Worm (Caenorhabditis elegans): ENCODE data around the gene C01G5.9.

Gene C01G5.9

DNA sequence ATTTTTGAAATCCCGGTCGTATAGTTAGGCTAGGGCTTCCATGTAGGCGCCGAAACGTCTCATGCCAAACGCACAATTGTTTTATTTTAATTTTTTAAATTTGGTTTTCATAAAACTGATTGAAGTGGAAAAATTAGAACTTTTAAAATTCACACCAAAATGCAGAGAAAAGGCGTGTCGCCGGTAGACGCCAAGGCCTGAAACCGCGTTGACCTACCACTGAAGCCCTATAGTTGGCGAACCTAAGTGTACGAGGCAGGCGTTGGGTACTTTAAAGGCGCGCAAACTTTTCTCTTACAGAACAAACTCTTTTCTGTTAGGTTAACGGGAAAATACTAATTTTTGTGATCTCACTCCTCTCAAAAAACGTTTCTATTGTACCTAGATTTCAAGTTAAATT lies 26.4 kb upstream of the C01G5.9 start, which contains the start of gene Y73B6BL.44:
Y73B6BL.44 (plus strand) TSS at position 301 of the 400 bp plus-strand sequence.
- TF ChIP-seq ztf-7 (tag; optimal IDR thresholded peaks at IDR 0.05) = no peak
- TF ChIP-seq dmd-9 (GFP tag; IDR thresholded peaks at IDR 0.05) = no peak
- TF ChIP-seq Y105C5A.15 (GFP tag; IDR thresholded peaks at IDR 0.05) = no peak
- TF ChIP-seq madf-9 (GFP tag; conservative IDR thresholded peaks at IDR 0.05) = no peak
- TF ChIP-seq rbr-2 (tag; optimal IDR thresholded peaks at IDR 0.05) = no peak
- TF ChIP-seq F44E2.7 (GFP tag; IDR thresholded peaks at IDR 0.05) = no peak
- TF ChIP-seq ceh-32 (tag; optimal IDR thresholded peaks at IDR 0.05; ENCODE audit: poor library complexity) = no peak

DNA sequence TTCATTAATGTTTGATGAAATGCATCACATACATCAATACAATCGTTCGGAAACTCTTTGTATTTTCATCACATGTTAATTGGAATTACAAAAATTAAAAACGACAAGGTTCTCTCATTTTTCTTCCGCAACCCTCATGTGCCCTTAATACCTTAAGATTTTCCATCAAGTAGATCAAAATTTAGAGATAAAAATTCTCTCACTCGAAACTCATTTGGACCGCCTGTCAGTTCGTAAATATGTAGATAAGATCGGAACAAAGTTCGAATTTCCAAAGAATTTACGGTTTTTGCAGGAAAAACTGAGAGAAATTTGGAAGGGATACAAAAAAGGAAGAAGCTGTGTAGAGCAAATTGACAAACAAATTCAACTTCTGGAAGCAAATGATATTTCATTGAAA lies 23.6 kb upstream of the C01G5.9 start:
- no peak for TF ChIP-seq lin-39 (tag; optimal IDR thresholded peaks at IDR 0.05)

DNA sequence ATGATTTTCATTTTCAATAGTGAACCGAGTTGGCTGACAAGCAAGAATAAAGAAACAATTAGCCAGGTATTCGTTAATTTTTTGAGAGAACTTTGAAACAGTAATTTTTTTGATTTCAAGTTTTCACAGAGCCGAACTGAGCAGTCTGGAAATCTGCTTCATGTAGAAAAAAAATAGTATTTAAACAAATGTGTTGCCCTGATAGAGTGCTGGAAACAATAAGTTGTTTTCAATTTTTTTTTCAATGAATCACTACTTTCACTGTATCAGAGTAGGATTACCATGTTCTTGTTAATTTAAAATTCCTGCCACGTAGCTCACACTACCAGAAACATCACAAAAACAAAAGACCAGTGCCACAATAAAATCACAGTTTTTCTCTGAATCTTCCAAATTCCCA lies 19.3 kb upstream of the C01G5.9 start:
- TF ChIP-seq unc-62 (GFP tag; optimal IDR thresholded peaks at IDR 0.05 in 1 of 2) = peak in 1 of 2 experiments; percentile 96
- no peak for TF ChIP-seq unc-62 (tag; optimal IDR thresholded peaks at IDR 0.05)
- no peak for TF ChIP-seq Y105C5A.15 (GFP tag; IDR thresholded peaks at IDR 0.05)

DNA sequence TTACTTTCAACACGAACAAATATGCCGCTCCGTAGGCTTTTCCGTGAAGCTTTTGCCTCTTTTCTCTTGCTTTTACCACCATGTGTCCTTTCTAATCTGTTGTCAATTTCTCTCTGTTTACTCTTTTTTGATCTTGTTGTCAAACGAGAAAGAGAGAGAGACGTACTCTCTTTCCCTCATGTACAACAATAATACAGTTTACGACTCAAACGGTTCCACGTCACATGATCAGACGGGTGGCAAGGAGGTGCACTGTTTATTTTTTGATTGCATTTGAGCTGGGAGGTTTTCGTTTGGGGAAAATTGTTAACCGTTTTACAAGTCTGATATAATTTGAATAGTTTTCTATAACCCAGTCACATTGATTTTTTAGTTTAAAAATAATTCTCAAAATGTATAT lies 18.9 kb upstream of the C01G5.9 start:
- peak; percentile 13 for TF ChIP-seq mep-1 (tag; optimal IDR thresholded peaks at IDR 0.05)
- TF ChIP-seq hlh-30 (tag; optimal IDR thresholded peaks at IDR 0.05; ENCODE audit: insufficient read depth) = peak; percentile 30
- peak; percentile 29 for TF ChIP-seq nhr-28 (tag; optimal IDR thresholded peaks at IDR 0.05)
- TF ChIP-seq F37D6.2 (tag; optimal IDR thresholded peaks at IDR 0.05) = no peak
- no peak for TF ChIP-seq daf-16 (GFP tag; optimal IDR thresholded peaks at IDR 0.05)
- TF ChIP-seq daf-16 (tag; optimal IDR thresholded peaks at IDR 0.05) = peak; percentile 100
- no peak for TF ChIP-seq ztf-11 (tag; optimal IDR thresholded peaks at IDR 0.05)
- TF ChIP-seq pha-4 (GFP tag; IDR thresholded peaks at IDR 0.05) = no peak
- TF ChIP-seq pha-4 (tag; optimal IDR thresholded peaks at IDR 0.05) = peak; percentile 92
- TF ChIP-seq dve-1 (tag; optimal IDR thresholded peaks at IDR 0.05; ENCODE audit: insufficient read depth) = peak; percentile 91
- no peak for TF ChIP-seq gei-8 (GFP tag; optimal IDR thresholded peaks at IDR 0.05)
- peak in 1 of 2 experiments; percentile 6 for TF ChIP-seq lsy-2 (tag; optimal IDR thresholded peaks at IDR 0.05)

DNA sequence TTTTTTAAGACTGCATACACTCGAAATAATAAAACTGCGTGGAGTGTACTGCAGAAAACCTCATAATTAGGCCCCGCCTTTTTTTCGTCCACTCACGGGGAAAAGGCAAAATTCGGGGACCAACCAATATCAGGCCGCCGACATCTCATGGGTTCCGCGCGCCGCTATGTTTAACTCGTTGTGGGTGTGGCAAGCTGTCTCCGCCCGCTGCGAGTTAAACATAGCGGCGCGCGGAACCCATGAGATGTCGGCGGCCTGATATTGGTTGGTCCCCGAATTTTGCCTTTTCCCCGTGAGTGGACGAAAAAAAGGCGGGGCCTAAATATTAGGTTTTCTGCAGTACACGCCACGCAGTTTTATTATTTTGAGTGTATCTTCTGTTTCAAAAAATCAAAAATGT lies 18.4 kb upstream of the C01G5.9 start:
- peak; percentile 81 for TF ChIP-seq snpc-1.2 (GFP tag; IDR thresholded peaks at IDR 0.05)

DNA sequence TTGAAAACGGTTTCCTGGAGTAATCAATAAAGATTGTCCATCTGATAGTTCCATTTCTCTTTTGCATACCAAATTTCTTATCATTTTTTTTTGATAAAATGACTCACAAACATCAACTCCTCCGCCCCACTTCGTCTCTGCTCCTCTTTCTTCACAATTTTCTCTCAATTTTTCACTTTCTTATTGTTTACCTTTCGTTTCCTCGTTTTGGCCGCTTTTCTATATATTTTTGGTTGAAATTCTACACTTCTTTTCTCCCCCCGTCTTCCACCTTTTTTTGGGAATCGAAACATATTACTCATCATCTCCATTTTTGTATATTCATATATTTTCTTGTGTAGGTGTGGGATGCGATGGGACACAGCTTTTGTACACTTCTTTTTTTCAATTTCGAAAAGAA lies 17.0 kb upstream of the C01G5.9 start:
- TF ChIP-seq daf-16 (GFP tag; optimal IDR thresholded peaks at IDR 0.05) (no peak), daf-16 (tag; optimal IDR thresholded peaks at IDR 0.05) (peak; percentile 92), dve-1 (tag; optimal IDR thresholded peaks at IDR 0.05; ENCODE audit: insufficient read depth) (peak; percentile 74), nhr-28 (tag; optimal IDR thresholded peaks at IDR 0.05) (peak; percentile 16), hmg-1.1 (GFP tag; IDR thresholded peaks at IDR 0.05) (no peak), pqm-1 (tag; optimal IDR thresholded peaks at IDR 0.05) (peak; percentile 75)

DNA sequence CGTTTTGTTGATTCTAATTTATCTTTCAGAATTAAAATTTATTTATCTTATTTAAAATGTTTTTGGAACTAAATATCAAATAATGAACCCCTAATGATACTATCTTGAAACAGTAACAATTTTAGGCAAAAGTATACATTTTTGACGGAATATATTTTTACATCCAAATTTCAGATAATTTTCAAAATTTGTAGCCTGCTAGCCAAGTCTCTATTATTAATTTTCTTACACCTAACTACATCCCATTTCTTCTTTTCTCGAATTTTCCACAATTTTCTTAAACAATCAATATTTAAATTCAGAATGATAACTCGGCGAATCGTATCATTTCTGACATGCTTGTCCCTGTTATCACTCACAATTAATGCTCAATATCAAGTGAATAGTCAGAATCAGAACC lies 13.3 kb upstream of the C01G5.9 start, which contains the start of gene pqn-89:
pqn-89 (plus strand) TSS at position 301 of the 400 bp plus-strand sequence.
- TF ChIP-seq nhr-28 (tag; optimal IDR thresholded peaks at IDR 0.05) = no peak
- TF ChIP-seq daf-16 (GFP tag; optimal IDR thresholded peaks at IDR 0.05) = no peak
- peak; percentile 81 for TF ChIP-seq daf-16 (tag; optimal IDR thresholded peaks at IDR 0.05)
- TF ChIP-seq lin-39 (tag; optimal IDR thresholded peaks at IDR 0.05) = no peak
- no peak for TF ChIP-seq Y105C5A.15 (GFP tag; IDR thresholded peaks at IDR 0.05)

DNA sequence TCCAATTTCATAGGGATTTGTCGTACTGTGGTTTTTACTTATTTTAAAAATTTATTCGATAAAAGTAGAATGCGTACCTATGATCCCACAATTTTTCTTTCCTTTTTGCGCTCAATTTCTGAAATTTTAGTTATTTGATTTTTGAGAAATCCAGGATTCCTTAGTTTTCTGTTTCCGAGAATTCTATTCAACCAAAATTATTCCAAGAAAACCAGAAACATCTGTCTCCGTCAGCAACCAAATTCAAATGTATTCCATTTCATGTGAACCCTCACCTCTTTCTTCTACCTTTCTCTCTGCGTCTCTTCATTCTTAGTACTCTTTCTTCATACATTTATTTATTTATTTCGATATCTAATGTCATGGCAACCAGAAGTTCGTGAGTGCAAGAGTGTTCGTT lies 7.9 kb upstream of the C01G5.9 start:
- TF ChIP-seq daf-16 (GFP tag; optimal IDR thresholded peaks at IDR 0.05) (no peak), daf-16 (tag; optimal IDR thresholded peaks at IDR 0.05) (no peak), lin-15B (tag; optimal IDR thresholded peaks at IDR 0.05) (no peak), skn-1 (tag; optimal IDR thresholded peaks at IDR 0.05) (no peak), nhr-48 (tag; optimal IDR thresholded peaks at IDR 0.05) (no peak), F37D6.2 (tag; optimal IDR thresholded peaks at IDR 0.05) (no peak), nhr-11 (tag; optimal IDR thresholded peaks at IDR 0.05) (no peak), nhr-28 (tag; optimal IDR thresholded peaks at IDR 0.05) (no peak), R02D3.7 (tag; optimal IDR thresholded peaks at IDR 0.05) (no peak), nhr-6 (tag; optimal IDR thresholded peaks at IDR 0.05) (no peak), Y5F2A.4 (GFP tag; optimal IDR thresholded peaks at IDR 0.05) (no peak), dve-1 (tag; optimal IDR thresholded peaks at IDR 0.05; ENCODE audit: insufficient read depth) (no peak), nhr-77 (tag; optimal IDR thresholded peaks at IDR 0.05) (no peak), ctbp-1 (GFP tag; IDR thresholded peaks at IDR 0.05) (no peak), daf-8 (GFP tag; IDR thresholded peaks at IDR 0.05) (no peak), ceh-62 (tag; optimal IDR thresholded peaks at IDR 0.05) (no peak)
